Fruit fly (Drosophila melanogaster): Measurements from ENCODE around the gene Skp2.

Gene Skp2

dm6 chr3R:4319507-4320138 lies 17.9 kb downstream of the Skp2 start, which contains the start of gene CG9795 (continued):
- TF ChIP-seq tio (GFP tag; optimal IDR thresholded peaks at IDR 0.05) (no peak), CG11695 (GFP tag; IDR thresholded peaks at IDR 0.05) (peak; percentile 91), CG10147 (GFP tag; optimal IDR thresholded peaks at IDR 0.05) (no peak), CG7839 (tag; optimal IDR thresholded peaks at IDR 0.05) (no peak), CG14050 (GFP tag; IDR thresholded peaks at IDR 0.05) (no peak), BEAF-32 (GFP tag; optimal IDR thresholded peaks at IDR 0.05) (peak; percentile 80), z (GFP tag; IDR thresholded peaks at IDR 0.05) (no peak), cwo (GFP tag; optimal IDR thresholded peaks at IDR 0.05) (no peak), lmd (GFP tag; IDR thresholded peaks at IDR 0.05) (peak; percentile 11; the same call in 1 of the 2 replicates), slbo (GFP tag; IDR thresholded peaks at IDR 0.05) (peak; percentile 50; the same call in 1 of the 2 replicates), run (tag; optimal IDR thresholded peaks at IDR 0.05) (no peak), D (optimal IDR thresholded peaks at IDR 0.05) (no peak), D (GFP tag; optimal IDR thresholded peaks at IDR 0.05) (no peak), CG12104 (GFP tag; optimal IDR thresholded peaks at IDR 0.05) (no peak), Xrp1 (GFP tag; IDR thresholded peaks at IDR 0.05) (peak; percentile 19; the same call in 1 of the 2 replicates), CG16863 (GFP tag; optimal IDR thresholded peaks at IDR 0.05) (peak; percentile 21), CG33213 (GFP tag; optimal IDR thresholded peaks at IDR 0.05) (peak; percentile 56), Sry-δ (GFP tag; optimal IDR thresholded peaks at IDR 0.05) (peak; percentile 94), CG32772 (GFP tag; IDR thresholded peaks at IDR 0.05) (no peak), Six4 (GFP tag; optimal IDR thresholded peaks at IDR 0.05) (no peak), otp (GFP tag; IDR thresholded peaks at IDR 0.05) (0 out of 3 replicates have a peak, but pooled peaks have one; percentile 56), Ets65A (GFP tag) (peak; percentile 77), CG16779 (GFP tag; IDR thresholded peaks at IDR 0.05) (no peak), gcm (GFP tag; optimal IDR thresholded peaks at IDR 0.05) (no peak), vnd (GFP tag; IDR thresholded peaks at IDR 0.05; ENCODE audit: partially characterized antibody) (peak; percentile 88), CG8359 (GFP tag; optimal IDR thresholded peaks at IDR 0.05; ENCODE audit: borderline replicate concordance) (no peak), trem (tag; optimal IDR thresholded peaks at IDR 0.05) (peak; percentile 56), CG13287 (GFP tag; IDR thresholded peaks at IDR 0.05; ENCODE audit: partially characterized antibody) (peak; percentile 90), Asciz (GFP tag; optimal IDR thresholded peaks at IDR 0.05) (no peak), CG10565 (GFP tag; optimal IDR thresholded peaks at IDR 0.05) (no peak), Dbx (GFP tag; IDR thresholded peaks at IDR 0.05) (no peak), Atf6 (GFP tag; IDR thresholded peaks at IDR 0.05) (peak; percentile 46; the same call in 1 of the 2 replicates), Rfx (GFP tag; IDR thresholded peaks at IDR 0.05) (peak; percentile 69; the same call in 1 of the 2 replicates), Jarid2 (GFP tag; optimal IDR thresholded peaks at IDR 0.05) (no peak), CG6654 (GFP tag; optimal IDR thresholded peaks at IDR 0.05) (no peak), slou (GFP tag; optimal IDR thresholded peaks at IDR 0.05) (no peak), CG6765 (GFP tag; optimal IDR thresholded peaks at IDR 0.05) (peak; percentile 51), Antp (GFP tag; optimal IDR thresholded peaks at IDR 0.05) (peak; percentile 49), CG7987 (GFP tag; optimal IDR thresholded peaks at IDR 0.05) (peak; percentile 51), disco-r (GFP tag; optimal IDR thresholded peaks at IDR 0.05) (no peak), az2 (GFP tag; optimal IDR thresholded peaks at IDR 0.05) (peak; percentile 2), CTCF (GFP tag; optimal IDR thresholded peaks at IDR 0.05) (peak; percentile 11), CG10462 (GFP tag; optimal IDR thresholded peaks at IDR 0.05) (no peak), CG4617 (GFP tag; optimal IDR thresholded peaks at IDR 0.05; ENCODE audit: borderline replicate concordance) (peak; percentile 77), sd (tag; optimal IDR thresholded peaks at IDR 0.05) (no peak), CG15696 (tag; optimal IDR thresholded peaks at IDR 0.05) (no peak), Side (GFP tag; optimal IDR thresholded peaks at IDR 0.05) (peak; percentile 33), CG18011 (GFP tag; optimal IDR thresholded peaks at IDR 0.05) (no peak), croc (GFP tag; conservative IDR thresholded peaks at IDR 0.05) (no peak), sens (GFP tag) (no peak), CG9727 (GFP tag; optimal IDR thresholded peaks at IDR 0.05) (no peak)
